Fruit fly (Drosophila melanogaster) whole organism, wandering third instar larva: ENCODE measurements around the gene Gdap1.

Experiments
- Abd-B ChIP-seq: fragments of >200 bp; optimal IDR thresholded peaks from 2 replicates; lab custom pipeline; 2017; ENCODE audit warnings: missing biosample characterization, missing genetic modification characterization
- CG32264 ChIP-seq: fragments of 200-800 bp; sonication (Bioruptor generic); optimal IDR thresholded peaks from 2 replicates; lab custom pipeline; 2016; ENCODE audit warnings: missing biosample characterization, missing genetic modification characterization
- CG9705 ChIP-seq: fragments of 200-800 bp; sonication (Bioruptor generic); optimal IDR thresholded peaks from 2 replicates; lab custom pipeline; 2018; ENCODE audit warnings: missing biosample characterization, mild to moderate bottlenecking, missing genetic modification characterization
- CrebA ChIP-seq: fragments of 200-800 bp; sonication (Bioruptor generic); optimal IDR thresholded peaks from 2 replicates; lab custom pipeline; 2016; ENCODE audit warnings: missing biosample characterization, mild to moderate bottlenecking, missing genetic modification characterization, borderline replicate concordance
- Dfd ChIP-seq: fragments of >200 bp; optimal IDR thresholded peaks from 2 replicates; lab custom pipeline; 2017; ENCODE audit warnings: missing biosample characterization, missing genetic modification characterization
- Dif ChIP-seq: fragments of 200-275, 200-300 bp; sonication (Bioruptor generic); optimal IDR thresholded peaks from 2 replicates; lab custom pipeline; 2018; ENCODE audit warnings: missing biosample characterization, missing genetic modification characterization; ENCODE audit not compliant: partially characterized antibody
- GATAd ChIP-seq: sonication (Bioruptor generic); optimal IDR thresholded peaks from 2 replicates; lab custom pipeline; 2016; ENCODE audit warnings: missing biosample characterization, missing genetic modification characterization
- HLH106 ChIP-seq: fragments of 200-800 bp; optimal IDR thresholded peaks from 3 replicates; lab custom pipeline; 2019; ENCODE audit warnings: missing biosample characterization, mild to moderate bottlenecking, missing genetic modification characterization, moderate library complexity
- Hnf4 ChIP-seq: fragments of 200-800 bp; sonication (Bioruptor generic); optimal IDR thresholded peaks from 2 replicates; lab custom pipeline; 2016; ENCODE audit warnings: missing biosample characterization, mild to moderate bottlenecking, missing genetic modification characterization
- Hr78 ChIP-seq: fragments of >200 bp; optimal IDR thresholded peaks from 2 replicates; lab custom pipeline; 2017; ENCODE audit warnings: missing biosample characterization, missing genetic modification characterization
- Hr83 ChIP-seq: fragments of 200-300 bp; sonication (Bioruptor generic); optimal IDR thresholded peaks from 2 replicates; lab custom pipeline; 2016; ENCODE audit warnings: missing biosample characterization, mild to moderate bottlenecking, missing genetic modification characterization, moderate library complexity; ENCODE audit not compliant: poor library complexity, severe bottlenecking
- Jra ChIP-seq: sonication (Bioruptor generic); optimal IDR thresholded peaks from 2 replicates; lab custom pipeline; 2016; ENCODE audit warnings: missing biosample characterization, missing genetic modification characterization
- Mio ChIP-seq: sonication (Bioruptor generic); optimal IDR thresholded peaks from 2 replicates; lab custom pipeline; 2016; ENCODE audit warnings: missing biosample characterization, missing genetic modification characterization
- Myc ChIP-seq: fragments of >200 bp; optimal IDR thresholded peaks from 2 replicates; lab custom pipeline; 2017
- N ChIP-seq: fragments of >200 bp; optimal IDR thresholded peaks from 2 replicates; lab custom pipeline; 2018; ENCODE audit warnings: missing biosample characterization, missing external identifiers, missing genetic modification characterization
- OdsH ChIP-seq: fragments of 200-800 bp; sonication (Bioruptor generic); optimal IDR thresholded peaks from 2 replicates; lab custom pipeline; 2016; ENCODE audit warnings: missing biosample characterization, mild to moderate bottlenecking, missing genetic modification characterization
- Rel ChIP-seq, 2 experiments: fragments of 200-800 bp; sonication (Bioruptor generic) in 1 of 2; optimal IDR thresholded peaks; 2 replicates in 1 of 2; 3 replicates in 1 of 2; lab custom pipeline; 2016 to 2019; ENCODE audit warnings: mild to moderate bottlenecking in 2 of 2, missing biosample characterization in 2 of 2, missing genetic modification characterization in 2 of 2, moderate library complexity in 1 of 2
- Sp1 ChIP-seq: fragments of 200-800 bp; sonication (Bioruptor generic); optimal IDR thresholded peaks from 3 replicates; lab custom pipeline; 2019; ENCODE audit warnings: missing biosample characterization, mild to moderate bottlenecking, missing genetic modification characterization, moderate library complexity
- br ChIP-seq: fragments of 200-800 bp; sonication (Bioruptor generic); optimal IDR thresholded peaks from 2 replicates; lab custom pipeline; 2016; ENCODE audit warnings: missing biosample characterization, missing genetic modification characterization
- brk ChIP-seq: fragments of 200-800 bp; sonication (Bioruptor generic); optimal IDR thresholded peaks from 2 replicates; lab custom pipeline; 2016; ENCODE audit warnings: missing biosample characterization, mild to moderate bottlenecking, missing genetic modification characterization
- dl ChIP-seq, 2 experiments: fragments of 175-275, 200-275 bp in 1 of 2; fragments of 200-275 bp in 1 of 2; sonication (Bioruptor generic); optimal IDR thresholded peaks; lab custom pipeline; 2018; ENCODE audit warnings: mild to moderate bottlenecking in 2 of 2, missing biosample characterization in 2 of 2, missing genetic modification characterization in 2 of 2, moderate library complexity in 2 of 2; ENCODE audit not compliant: partially characterized antibody in 2 of 2, insufficient read depth in 1 of 2
- dmrt93B ChIP-seq: fragments of 200-800 bp; sonication (Bioruptor generic); optimal IDR thresholded peaks from 2 replicates; lab custom pipeline; 2018; ENCODE audit warnings: missing biosample characterization, mild to moderate bottlenecking, missing genetic modification characterization
- dsf ChIP-seq: sonication (Bioruptor generic); optimal IDR thresholded peaks from 2 replicates; lab custom pipeline; 2016; ENCODE audit warnings: missing biosample characterization, missing genetic modification characterization, borderline replicate concordance
- ey ChIP-seq: fragments of 200-800 bp; sonication (Bioruptor generic); optimal IDR thresholded peaks from 2 replicates; lab custom pipeline; 2016; ENCODE audit warnings: missing biosample characterization, missing genetic modification characterization
- foxo ChIP-seq, 2 experiments: fragments of 200-800 bp; sonication (Bioruptor generic); optimal IDR thresholded peaks; 2 replicates in 1 of 2; 3 replicates in 1 of 2; lab custom pipeline; 2016 to 2017; ENCODE audit warnings: missing biosample characterization in 2 of 2, missing genetic modification characterization in 2 of 2
- h ChIP-seq: fragments of 200-800 bp; sonication (Bioruptor generic); optimal IDR thresholded peaks from 3 replicates; lab custom pipeline; 2016; ENCODE audit warnings: missing biosample characterization, mild to moderate bottlenecking, missing genetic modification characterization
- jim ChIP-seq: fragments of 175-275, 200-325 bp; sonication (Bioruptor generic); optimal IDR thresholded peaks from 2 replicates; lab custom pipeline; 2016; ENCODE audit warnings: missing biosample characterization, mild to moderate bottlenecking, missing genetic modification characterization
- lola ChIP-seq: fragments of >200 bp; optimal IDR thresholded peaks from 2 replicates; lab custom pipeline; 2017; ENCODE audit warnings: missing biosample characterization, missing genetic modification characterization
- psq ChIP-seq: fragments of 200-800 bp; sonication (Bioruptor generic); optimal IDR thresholded peaks from 3 replicates; lab custom pipeline; 2017; ENCODE audit warnings: missing biosample characterization, mild to moderate bottlenecking, missing genetic modification characterization, moderate library complexity
- rgr ChIP-seq: fragments of 200-800 bp; sonication (Bioruptor generic); optimal IDR thresholded peaks from 3 replicates; lab custom pipeline; 2016; ENCODE audit warnings: missing biosample characterization, mild to moderate bottlenecking, missing genetic modification characterization
- sage ChIP-seq: fragments of 200-800 bp; sonication (Bioruptor generic); optimal IDR thresholded peaks from 2 replicates; lab custom pipeline; 2016; ENCODE audit warnings: missing biosample characterization, mild to moderate bottlenecking, missing genetic modification characterization
- sv ChIP-seq: fragments of 200-800 bp; sonication (Bioruptor generic); optimal IDR thresholded peaks from 3 replicates; lab custom pipeline; 2016; ENCODE audit warnings: missing biosample characterization, missing genetic modification characterization
- tai ChIP-seq: sonication (Bioruptor generic); optimal IDR thresholded peaks from 2 replicates; lab custom pipeline; 2016; ENCODE audit warnings: missing biosample characterization, missing genetic modification characterization
- usp ChIP-seq: fragments of >200 bp; optimal IDR thresholded peaks from 2 replicates; lab custom pipeline; 2017; ENCODE audit warnings: missing biosample characterization, missing genetic modification characterization
- woc ChIP-seq: sonication (Bioruptor generic); optimal IDR thresholded peaks from 2 replicates; lab custom pipeline; 2016; ENCODE audit warnings: missing biosample characterization, mild to moderate bottlenecking, missing genetic modification characterization

The Gdap1 gene

dm6 chr3L:5172470-5172869 is 30.7 kb downstream of the Gdap1 start:
- TF ChIP-seq HLH106 (no peak), CrebA (GFP tag; lab: Kevin White, UChicago) (no peak), OdsH (no peak), sage (GFP tag; lab: Kevin White, UChicago) (no peak), Jra (GFP tag; lab: Kevin White, UChicago) (no peak), GATAd (GFP tag; lab: Kevin White, UChicago) (no peak), CG32264 (no peak), psq (GFP tag; lab: Kevin White, UChicago) (no peak), usp (GFP tag; lab: Kevin White, UChicago) (no peak), woc (GFP tag; lab: Kevin White, UChicago) (no peak), rgr (GFP tag; lab: Kevin White, UChicago) (no peak), dmrt93B (GFP tag; lab: Kevin White, UChicago) (no peak), br (GFP tag; lab: Kevin White, UChicago) (no peak), h (GFP tag; lab: Kevin White, UChicago) (no peak), Abd-B (GFP tag; lab: Kevin White, UChicago) (no peak), dsf (GFP tag; lab: Kevin White, UChicago) (no peak), dl (GFP tag; optimal IDR thresholded peaks at IDR 0.05; lab: Kevin White, UChicago; ENCODE audit: insufficient read depth in 1 of 2, partially characterized antibody in 2 of 2) (no peak), CG9705 (GFP tag; lab: Kevin White, UChicago) (no peak)

dm6 chr3L:5176071-5176470 is 34.3 kb downstream of the Gdap1 start:
- TF ChIP-seq br (GFP tag; lab: Kevin White, UChicago) (no peak), rgr (GFP tag; lab: Kevin White, UChicago) (no peak), usp (GFP tag; lab: Kevin White, UChicago) (no peak), Hr78 (GFP tag; lab: Kevin White, UChicago) (no peak), dmrt93B (GFP tag; lab: Kevin White, UChicago) (no peak), foxo (GFP tag; optimal IDR thresholded peaks at IDR 0.05; lab: Kevin White, UChicago) (no peak), N (GFP tag; lab: Kevin White, UChicago) (no peak), dl (GFP tag; optimal IDR thresholded peaks at IDR 0.05; lab: Kevin White, UChicago; ENCODE audit: insufficient read depth in 1 of 2, partially characterized antibody in 2 of 2) (no peak), Dfd (no peak), Mio (GFP tag; lab: Kevin White, UChicago) (no peak), jim (GFP tag; lab: Kevin White, UChicago) (no peak), OdsH (no peak), brk (GFP tag; lab: Kevin White, UChicago) (no peak), Sp1 (GFP tag; lab: Kevin White, UChicago) (no peak)

dm6 chr3L:5176789-5177188 is 35.0 kb downstream of the Gdap1 start:
- TF ChIP-seq Hnf4 (peak; percentile 38), psq (GFP tag; lab: Kevin White, UChicago) (peak; percentile 9), brk (GFP tag; lab: Kevin White, UChicago) (peak; percentile 23), CG9705 (GFP tag; lab: Kevin White, UChicago) (no peak), h (GFP tag; lab: Kevin White, UChicago) (peak; percentile 32), Rel (GFP tag; optimal IDR thresholded peaks at IDR 0.05; lab: Kevin White, UChicago) (no peak), Rel (tag; optimal IDR thresholded peaks at IDR 0.05; lab: Kevin White, UChicago) (peak; percentile 72), br (GFP tag; lab: Kevin White, UChicago) (peak; percentile 41), N (GFP tag; lab: Kevin White, UChicago) (no peak), Hr83 (GFP tag; lab: Kevin White, UChicago) (peak; percentile 17), CrebA (GFP tag; lab: Kevin White, UChicago) (peak; percentile 56)

- no peak for TF ChIP-seq brk (GFP tag; lab: Kevin White, UChicago)
- TF ChIP-seq ey (GFP tag; lab: Kevin White, UChicago), result no peak
- TF ChIP-seq HLH106, result no peak
- no peak for TF ChIP-seq tai (GFP tag; lab: Kevin White, UChicago)
- no peak for TF ChIP-seq N (GFP tag; lab: Kevin White, UChicago)
- no peak for TF ChIP-seq Rel (GFP tag; optimal IDR thresholded peaks at IDR 0.05; lab: Kevin White, UChicago)
- no peak for TF ChIP-seq Rel (tag; optimal IDR thresholded peaks at IDR 0.05; lab: Kevin White, UChicago)
- TF ChIP-seq CG9705 (GFP tag; lab: Kevin White, UChicago), result no peak
- no peak for TF ChIP-seq Myc (lab: Kevin White, UChicago)
- TF ChIP-seq foxo (GFP tag; optimal IDR thresholded peaks at IDR 0.05; lab: Kevin White, UChicago), result no peak
- TF ChIP-seq Hr83 (GFP tag; lab: Kevin White, UChicago), result no peak
- TF ChIP-seq sv (GFP tag; lab: Kevin White, UChicago), result no peak
- no peak for TF ChIP-seq br (GFP tag; lab: Kevin White, UChicago)
- TF ChIP-seq lola (GFP tag; lab: Kevin White, UChicago), result no peak
- TF ChIP-seq Dif, result no peak
- TF ChIP-seq CrebA (GFP tag; lab: Kevin White, UChicago), result no peak
- no peak for TF ChIP-seq woc (GFP tag; lab: Kevin White, UChicago)
- TF ChIP-seq h (GFP tag; lab: Kevin White, UChicago), result no peak
- TF ChIP-seq sage (GFP tag; lab: Kevin White, UChicago), result no peak
- no peak for TF ChIP-seq Jra (GFP tag; lab: Kevin White, UChicago)
- no peak for TF ChIP-seq dmrt93B (GFP tag; lab: Kevin White, UChicago)
These were observed 37.1 kb downstream of the Gdap1 start for dm6 chr3L:5178903-5179302.
